Worm (Caenorhabditis elegans) whole organism, L4 larva: ENCODE data around the gene islo-1.

Source experiments
- ctbp-1 ChIP-seq: fragments of 200-800 bp; sonication (Bioruptor generic); IDR thresholded peaks from 2 replicates; pipeline ENCODE4 v1.3.6; 2022; ENCODE audit warnings: missing genetic modification reagents, missing genetic modification characterization, missing compliant biosample characterization
- lir-3 ChIP-seq: sonication (generic microtip); optimal IDR thresholded peaks from 2 replicates; lab custom pipeline; 2016; ENCODE audit warnings: mild to moderate bottlenecking, missing genetic modification characterization, missing compliant biosample characterization
- nhr-25 ChIP-seq: sonication (generic microtip); optimal IDR thresholded peaks from 2 replicates; lab custom pipeline; 2017; ENCODE audit warnings: missing genetic modification characterization, mild to moderate bottlenecking, missing compliant biosample characterization, antibody characterized with exemption, moderate library complexity, borderline replicate concordance; ENCODE audit not compliant: insufficient read depth
- nhr-76 ChIP-seq: fragments of 150-350 bp; optimal IDR thresholded peaks from 2 replicates; lab custom pipeline; 2014; ENCODE audit warnings: missing biosample characterization, missing genetic modification characterization
- nhr-77 ChIP-seq: fragments of 150-350 bp; optimal IDR thresholded peaks from 2 replicates; lab custom pipeline; 2014; ENCODE audit warnings: missing biosample characterization, missing genetic modification characterization
- pha-4 ChIP-seq, 2 experiments: fragments of 150-350 bp in 1 of 2; fragments of 200-800 bp in 1 of 2; sonication (Bioruptor generic) in 1 of 2; IDR thresholded peaks in 1 of 2; optimal IDR thresholded peaks in 1 of 2; 2 replicates each; pipeline versions ENCODE4 v1.3.6 to Lab custom; 2014 to 2022; ENCODE audit warnings: missing genetic modification characterization in 2 of 2, missing genetic modification reagents in 2 of 2, missing biosample characterization in 1 of 2, missing compliant biosample characterization in 1 of 2
- set-16 ChIP-seq: fragments of 200-800 bp; sonication (Bioruptor generic); IDR thresholded peaks from 2 replicates; pipeline ENCODE4 v1.3.6; 2022; ENCODE audit warnings: missing genetic modification reagents, missing genetic modification characterization, missing compliant biosample characterization
- skn-1 ChIP-seq: fragments of 150-350 bp; optimal IDR thresholded peaks from 2 replicates; lab custom pipeline; 2014; ENCODE audit warnings: missing biosample characterization, missing genetic modification characterization
- unc-39 ChIP-seq: sonication (generic microtip); optimal IDR thresholded peaks from 2 replicates; lab custom pipeline; 2017; ENCODE audit warnings: missing biosample characterization, missing genetic modification characterization
- zag-1 ChIP-seq: fragments of 150-350 bp; optimal IDR thresholded peaks from 2 replicates; lab custom pipeline; 2014; ENCODE audit warnings: missing biosample characterization, missing genetic modification characterization
- zfp-3 ChIP-seq: fragments of 200-800 bp; sonication (Bioruptor generic); conservative IDR thresholded peaks from 2 replicates; pipeline ENCODE4 v1.3.6; 2022; ENCODE audit warnings: missing genetic modification reagents, missing genetic modification characterization, missing compliant biosample characterization

- no peak for TF ChIP-seq unc-39 (tag; lab: Kevin White, UChicago)
- no peak for TF ChIP-seq nhr-25 (tag; lab: Kevin White, UChicago)
- no peak; the same call in 1 of the 2 replicates for TF ChIP-seq pha-4 (GFP tag; IDR thresholded peaks at IDR 0.05; lab: Robert Waterston, UW)
- TF ChIP-seq pha-4 (tag; optimal IDR thresholded peaks at IDR 0.05; lab: Kevin White, UChicago) = peak; percentile 84
- TF ChIP-seq set-16 (GFP tag; lab: Robert Waterston, UW) = no peak
- no peak for TF ChIP-seq zfp-3 (GFP tag; lab: Robert Waterston, UW)
- no peak for TF ChIP-seq ctbp-1 (GFP tag; lab: Robert Waterston, UW)
- TF ChIP-seq nhr-77 (tag; lab: Kevin White, UChicago) = peak; percentile 16
- TF ChIP-seq zag-1 (tag; lab: Kevin White, UChicago) = no peak
- TF ChIP-seq nhr-76 (tag; lab: Kevin White, UChicago) = no peak
- no peak for TF ChIP-seq skn-1 (tag; lab: Kevin White, UChicago)
- no peak for TF ChIP-seq lir-3
Observed at ce11 chrIV:8133536-8133935, 2.7 kb upstream of the islo-1 start, which contains the start of gene sph-1.
